Worm (Caenorhabditis elegans) whole organism, mixed stage, embryonic: ENCODE results near the gene R09D1.14.
"Not testable (repeated sequence)": the region's sequence is repeated elsewhere in the genome, so short reads cannot be mapped to it uniquely, and the experiment has no call there.

Experiments
- M03D4.4 ChIP-seq: sonication (generic microtip); optimal IDR thresholded peaks from 2 replicates; lab custom pipeline; 2017; ENCODE audit warnings: mild to moderate bottlenecking, missing genetic modification characterization, missing compliant biosample characterization
- blmp-1 ChIP-seq: fragments of 150-350 bp; optimal IDR thresholded peaks from 2 replicates; lab custom pipeline; 2014; ENCODE audit warnings: missing biosample characterization, missing genetic modification characterization
- mls-2 ChIP-seq: sonication (generic microtip); optimal IDR thresholded peaks from 2 replicates; lab custom pipeline; 2016; ENCODE audit warnings: mild to moderate bottlenecking, missing genetic modification characterization, moderate library complexity, missing compliant biosample characterization
- nhr-12 ChIP-seq: fragments of 150-350 bp; optimal IDR thresholded peaks from 2 replicates; lab custom pipeline; 2014; ENCODE audit warnings: missing biosample characterization, missing genetic modification characterization
- nhr-2 ChIP-seq: fragments of 150-350 bp; optimal IDR thresholded peaks from 2 replicates; lab custom pipeline; 2014; ENCODE audit warnings: missing biosample characterization, missing genetic modification characterization
- unc-39 ChIP-seq: fragments of 150-350 bp; optimal IDR thresholded peaks from 2 replicates; lab custom pipeline; 2014; ENCODE audit warnings: missing biosample characterization, missing genetic modification characterization

DNA sequence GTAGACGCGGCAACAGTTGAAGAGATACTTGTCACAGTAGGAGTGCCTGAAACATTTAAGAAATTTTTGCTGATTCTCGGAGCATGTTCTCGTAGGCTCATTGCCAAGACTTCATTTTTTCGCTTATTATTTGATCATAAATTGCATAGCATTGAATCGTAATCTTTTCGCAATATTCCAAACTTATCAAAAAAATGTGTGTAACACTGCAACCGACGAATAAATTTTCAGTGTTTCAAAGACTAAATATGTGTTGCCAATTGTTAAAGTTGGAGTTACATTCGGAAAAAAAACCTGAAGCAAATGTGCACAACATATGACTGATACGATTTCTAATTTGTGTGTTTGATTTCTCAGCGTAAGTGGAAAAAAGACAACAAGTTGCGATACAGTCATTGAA, at the start of gene R09D1.14:
- not testable (repeated sequence) for TF ChIP-seq mls-2 (tag; lab: Kevin White, UChicago); nhr-2 (tag; lab: Kevin White, UChicago); nhr-12; blmp-1 (tag; lab: Kevin White, UChicago); M03D4.4 (tag; lab: Kevin White, UChicago); unc-39 (tag; lab: Kevin White, UChicago)
